Worm (Caenorhabditis elegans): ENCODE results near the gene exh-1.

The exh-1 gene

ce11 chrV:3127670-3128069, 29.2 kb upstream of the exh-1 start, which contains the start of gene Y73C8C.10:
Gene Y73C8C.10, minus strand, starts transcription at chrV:3127770.
- no peak for TF ChIP-seq T22C8.4 (GFP tag; IDR thresholded peaks at IDR 0.05)
- TF ChIP-seq ztf-29 (GFP tag; IDR thresholded peaks at IDR 0.05) = no peak
- no peak for TF ChIP-seq tab-1 (GFP tag; IDR thresholded peaks at IDR 0.05)
- no peak for TF ChIP-seq klf-2 (GFP tag; conservative IDR thresholded peaks at IDR 0.05)
- TF ChIP-seq ztf-23 (GFP tag; IDR thresholded peaks at IDR 0.05) = no peak
- TF ChIP-seq ref-1 (GFP tag; conservative IDR thresholded peaks at IDR 0.05) = no peak
- TF ChIP-seq flt-1 (GFP tag; IDR thresholded peaks at IDR 0.05) = no peak
- no peak for TF ChIP-seq med-1 (GFP tag; optimal IDR thresholded peaks at IDR 0.05; ENCODE audit: insufficient read depth)
- no peak for TF ChIP-seq cog-1 (tag; optimal IDR thresholded peaks at IDR 0.05)

ce11 chrV:3128803-3129202, 28.1 kb upstream of the exh-1 start, which contains the start of gene tat-6:
Gene tat-6, plus strand, starts transcription at chrV:3129103.
- no peak for TF ChIP-seq cog-1 (tag; optimal IDR thresholded peaks at IDR 0.05)
- TF ChIP-seq tab-1 (GFP tag; IDR thresholded peaks at IDR 0.05) = no peak
- no peak for TF ChIP-seq ztf-29 (GFP tag; IDR thresholded peaks at IDR 0.05)
- no peak for TF ChIP-seq ztf-23 (GFP tag; IDR thresholded peaks at IDR 0.05)
- TF ChIP-seq T22C8.4 (GFP tag; IDR thresholded peaks at IDR 0.05) = no peak
- TF ChIP-seq med-1 (GFP tag; optimal IDR thresholded peaks at IDR 0.05; ENCODE audit: insufficient read depth) = no peak
- no peak for TF ChIP-seq ref-1 (GFP tag; conservative IDR thresholded peaks at IDR 0.05)
- no peak for TF ChIP-seq flt-1 (GFP tag; IDR thresholded peaks at IDR 0.05)
- no peak for TF ChIP-seq klf-2 (GFP tag; conservative IDR thresholded peaks at IDR 0.05)

ce11 chrV:3132116-3132515, 24.8 kb upstream of the exh-1 start:
- TF ChIP-seq klf-2 (GFP tag; conservative IDR thresholded peaks at IDR 0.05) (no peak), flt-1 (GFP tag; IDR thresholded peaks at IDR 0.05) (peak; percentile 48; the same call in 1 of the 2 replicates)

ce11 chrV:3133293-3133755, 23.6 kb upstream of the exh-1 start, which contains the start of gene F02C9.2:
Gene F02C9.2, plus strand, starts transcription at chrV:3133705.
- TF ChIP-seq T22C8.4 (GFP tag; IDR thresholded peaks at IDR 0.05) = no peak
- TF ChIP-seq klf-2 (GFP tag; conservative IDR thresholded peaks at IDR 0.05) = no peak
- no peak for TF ChIP-seq ztf-23 (GFP tag; IDR thresholded peaks at IDR 0.05)
- TF ChIP-seq tab-1 (GFP tag; IDR thresholded peaks at IDR 0.05) = no peak
- TF ChIP-seq ztf-29 (GFP tag; IDR thresholded peaks at IDR 0.05) = no peak
- TF ChIP-seq cog-1 (tag; optimal IDR thresholded peaks at IDR 0.05) = no peak
- no peak for TF ChIP-seq ref-1 (GFP tag; conservative IDR thresholded peaks at IDR 0.05)
- TF ChIP-seq flt-1 (GFP tag; IDR thresholded peaks at IDR 0.05) = no peak
- no peak for TF ChIP-seq med-1 (GFP tag; optimal IDR thresholded peaks at IDR 0.05; ENCODE audit: insufficient read depth)

- no peak for TF ChIP-seq ztf-23 (GFP tag; IDR thresholded peaks at IDR 0.05)
- TF ChIP-seq cog-1 (tag; optimal IDR thresholded peaks at IDR 0.05) = no peak
- TF ChIP-seq ztf-29 (GFP tag; IDR thresholded peaks at IDR 0.05) = no peak
- TF ChIP-seq flt-1 (GFP tag; IDR thresholded peaks at IDR 0.05) = no peak
- no peak for TF ChIP-seq tab-1 (GFP tag; IDR thresholded peaks at IDR 0.05)
- no peak for TF ChIP-seq ref-1 (GFP tag; conservative IDR thresholded peaks at IDR 0.05)
- no peak for TF ChIP-seq klf-2 (GFP tag; conservative IDR thresholded peaks at IDR 0.05)
- no peak for TF ChIP-seq med-1 (GFP tag; optimal IDR thresholded peaks at IDR 0.05; ENCODE audit: insufficient read depth)
- no peak for TF ChIP-seq T22C8.4 (GFP tag; IDR thresholded peaks at IDR 0.05)
Observed at ce11 chrV:3138488-3138887, 18.4 kb upstream of the exh-1 start, which contains the start of the genes irld-3 and F02C9.1. Gene irld-3, minus strand, starts transcription at chrV:3138588. Gene F02C9.1, plus strand, starts transcription at chrV:3138703.

ce11 chrV:3141190-3141589, 15.7 kb upstream of the exh-1 start, which contains the start of gene srab-9:
Gene srab-9, minus strand, starts transcription at chrV:3141290.
- TF ChIP-seq cog-1 (tag; optimal IDR thresholded peaks at IDR 0.05) (no peak), ztf-29 (GFP tag; IDR thresholded peaks at IDR 0.05) (no peak), klf-2 (GFP tag; conservative IDR thresholded peaks at IDR 0.05) (no peak), T22C8.4 (GFP tag; IDR thresholded peaks at IDR 0.05) (no peak), med-1 (GFP tag; optimal IDR thresholded peaks at IDR 0.05; ENCODE audit: insufficient read depth) (no peak), tab-1 (GFP tag; IDR thresholded peaks at IDR 0.05) (no peak), ztf-23 (GFP tag; IDR thresholded peaks at IDR 0.05) (no peak), ref-1 (GFP tag; conservative IDR thresholded peaks at IDR 0.05) (no peak)

- no peak for TF ChIP-seq klf-2 (GFP tag; conservative IDR thresholded peaks at IDR 0.05)
- no peak for TF ChIP-seq ztf-29 (GFP tag; IDR thresholded peaks at IDR 0.05)
- no peak for TF ChIP-seq ref-1 (GFP tag; conservative IDR thresholded peaks at IDR 0.05)
- no peak for TF ChIP-seq tab-1 (GFP tag; IDR thresholded peaks at IDR 0.05)
- TF ChIP-seq ztf-23 (GFP tag; IDR thresholded peaks at IDR 0.05) = no peak
- no peak for TF ChIP-seq cog-1 (tag; optimal IDR thresholded peaks at IDR 0.05)
- TF ChIP-seq T22C8.4 (GFP tag; IDR thresholded peaks at IDR 0.05) = no peak
- TF ChIP-seq flt-1 (GFP tag; IDR thresholded peaks at IDR 0.05) = no peak
- no peak for TF ChIP-seq med-1 (GFP tag; optimal IDR thresholded peaks at IDR 0.05; ENCODE audit: insufficient read depth)
Observed at ce11 chrV:3144494-3144893, 12.4 kb upstream of the exh-1 start, which contains the start of gene srab-10. Gene srab-10, minus strand, starts transcription at chrV:3144594.

- no peak for TF ChIP-seq cog-1 (tag; optimal IDR thresholded peaks at IDR 0.05)
- no peak for TF ChIP-seq flt-1 (GFP tag; IDR thresholded peaks at IDR 0.05)
- TF ChIP-seq tab-1 (GFP tag; IDR thresholded peaks at IDR 0.05) = 0 out of 2 replicates have a peak, but pooled peaks have one; percentile 37
- TF ChIP-seq ref-1 (GFP tag; conservative IDR thresholded peaks at IDR 0.05) = no peak
- TF ChIP-seq klf-2 (GFP tag; conservative IDR thresholded peaks at IDR 0.05) = no peak
- no peak for TF ChIP-seq ztf-29 (GFP tag; IDR thresholded peaks at IDR 0.05)
- no peak for TF ChIP-seq med-1 (GFP tag; optimal IDR thresholded peaks at IDR 0.05; ENCODE audit: insufficient read depth)
- no peak for TF ChIP-seq T22C8.4 (GFP tag; IDR thresholded peaks at IDR 0.05)
- TF ChIP-seq ztf-23 (GFP tag; IDR thresholded peaks at IDR 0.05) = no peak
Observed at ce11 chrV:3145241-3145640, 11.6 kb upstream of the exh-1 start.

ce11 chrV:3146932-3147331, 10.0 kb upstream of the exh-1 start, which contains the start of gene srab-11:
Gene srab-11, minus strand, starts transcription at chrV:3147032.
- TF ChIP-seq flt-1 (GFP tag; IDR thresholded peaks at IDR 0.05) (no peak), tab-1 (GFP tag; IDR thresholded peaks at IDR 0.05) (no peak), ztf-29 (GFP tag; IDR thresholded peaks at IDR 0.05) (no peak), cog-1 (tag; optimal IDR thresholded peaks at IDR 0.05) (no peak), T22C8.4 (GFP tag; IDR thresholded peaks at IDR 0.05) (no peak), med-1 (GFP tag; optimal IDR thresholded peaks at IDR 0.05; ENCODE audit: insufficient read depth) (no peak)

Measured in whole organism, midembryonic.